Fruit fly (Drosophila melanogaster) whole organism, embryonic: ENCODE data around the gene CG31898.

Experiments used
- Atf-2 ChIP-seq: fragments of 200-800 bp; sonication (Bioruptor generic); optimal IDR thresholded peaks from 2 replicates; lab custom pipeline; 2016; ENCODE audit warnings: missing biosample characterization, missing genetic modification characterization
- CG11456 ChIP-seq: fragments of 200-800 bp; sonication (Bioruptor generic); IDR thresholded peaks from 3 replicates; pipeline ENCODE4 v1.3.6; 2022; ENCODE audit warnings: missing biosample characterization, missing genetic modification characterization
- CG13123 ChIP-seq: fragments of 200-800 bp; sonication (Bioruptor generic); optimal IDR thresholded peaks from 2 replicates; lab custom pipeline; 2016; ENCODE audit warnings: missing biosample characterization, missing genetic modification characterization
- CG13424 ChIP-seq: fragments of 200-800 bp; sonication (Bioruptor generic); optimal IDR thresholded peaks from 2 replicates; lab custom pipeline; 2019; ENCODE audit warnings: missing biosample characterization, mild to moderate bottlenecking, missing genetic modification characterization, moderate library complexity
- CG17361 ChIP-seq: fragments of 200-800 bp; sonication (Bioruptor generic); IDR thresholded peaks from 3 replicates; pipeline ENCODE4 v1.3.6; 2022; ENCODE audit warnings: missing biosample characterization, missing genetic modification characterization
- CG17385 ChIP-seq: fragments of 200-800 bp; sonication (Bioruptor generic); optimal IDR thresholded peaks from 3 replicates; lab custom pipeline; 2018; ENCODE audit warnings: missing biosample characterization, mild to moderate bottlenecking, missing genetic modification characterization
- CG2199 ChIP-seq: fragments of 200-800 bp; sonication (Bioruptor generic); IDR thresholded peaks from 3 replicates; pipeline ENCODE4 v1.3.6; 2022; ENCODE audit warnings: missing biosample characterization, missing genetic modification characterization
- CG2678 ChIP-seq: fragments of 200-800 bp; sonication (Bioruptor generic); optimal IDR thresholded peaks from 3 replicates; lab custom pipeline; 2019; ENCODE audit warnings: missing biosample characterization, mild to moderate bottlenecking, missing genetic modification characterization, moderate library complexity
- CG31224 ChIP-seq: fragments of 200-800 bp; sonication (Bioruptor generic); IDR thresholded peaks from 2 replicates; pipeline ENCODE4 v1.3.6; 2022; ENCODE audit warnings: missing biosample characterization, missing genetic modification characterization
- CG31441 ChIP-seq: fragments of 200-800 bp; sonication (Bioruptor generic); IDR thresholded peaks from 2 replicates; pipeline ENCODE4 v1.3.6; 2022; ENCODE audit warnings: missing biosample characterization, missing genetic modification characterization
- CG32532 ChIP-seq: fragments of 200-800 bp; sonication (Bioruptor generic); IDR thresholded peaks from 2 replicates; pipeline ENCODE4 v1.3.6; 2022; ENCODE audit warnings: missing biosample characterization, missing genetic modification characterization
- CG32767 ChIP-seq: fragments of 200-800 bp; sonication (Bioruptor generic); IDR thresholded peaks from 2 replicates; pipeline ENCODE4 v1.3.6; 2022; ENCODE audit warnings: missing biosample characterization, missing genetic modification characterization
- CG32772 ChIP-seq: fragments of 200-800 bp; sonication (Bioruptor generic); IDR thresholded peaks from 2 replicates; pipeline ENCODE4 v1.3.6; 2022; ENCODE audit warnings: missing biosample characterization, missing genetic modification characterization
- CG3281 ChIP-seq: fragments of 200-800 bp; sonication (Bioruptor generic); optimal IDR thresholded peaks from 3 replicates; lab custom pipeline; 2017; ENCODE audit warnings: missing biosample characterization, mild to moderate bottlenecking, missing genetic modification characterization
- CG6683 ChIP-seq: fragments of 200-800 bp; sonication (Bioruptor generic); optimal IDR thresholded peaks from 2 replicates; lab custom pipeline; 2017; ENCODE audit warnings: missing biosample characterization, mild to moderate bottlenecking, missing genetic modification characterization, missing genetic modification reagents
- CHES-1-like ChIP-seq: fragments of 200-800 bp; sonication (Bioruptor generic); optimal IDR thresholded peaks from 2 replicates; lab custom pipeline; 2016; ENCODE audit warnings: missing biosample characterization, missing genetic modification characterization
- D ChIP-seq, 2 experiments: fragments of 200-800 bp in 1 of 2; fragments of >200 bp in 1 of 2; sonication (Bioruptor generic) in 1 of 2; optimal IDR thresholded peaks; 2 replicates in 1 of 2; 3 replicates in 1 of 2; lab custom pipeline; 2017; ENCODE audit warnings: mild to moderate bottlenecking in 1 of 2, missing biosample characterization in 1 of 2, missing genetic modification characterization in 1 of 2, missing genetic modification reagents in 1 of 2
- Dip3 ChIP-seq: fragments of 200-800 bp; sonication (Bioruptor generic); optimal IDR thresholded peaks from 3 replicates; lab custom pipeline; 2016; ENCODE audit warnings: missing biosample characterization, missing genetic modification characterization
- HHEX ChIP-seq: fragments of 200-800 bp; sonication (Bioruptor generic); optimal IDR thresholded peaks from 3 replicates; lab custom pipeline; 2017; ENCODE audit warnings: missing biosample characterization, mild to moderate bottlenecking, missing genetic modification characterization, missing genetic modification reagents
- Hmx ChIP-seq: fragments of 200-800 bp; sonication (Bioruptor generic); optimal IDR thresholded peaks from 2 replicates; lab custom pipeline; 2016; ENCODE audit warnings: missing biosample characterization, missing genetic modification characterization
- Hsf ChIP-seq: fragments of 200-800 bp; sonication (Bioruptor generic); optimal IDR thresholded peaks from 3 replicates; lab custom pipeline; 2016; ENCODE audit warnings: missing biosample characterization, missing genetic modification characterization
- Max ChIP-seq: fragments of 200-800 bp; sonication (Bioruptor generic); optimal IDR thresholded peaks from 2 replicates; lab custom pipeline; 2016; ENCODE audit warnings: missing biosample characterization, mild to moderate bottlenecking, missing genetic modification characterization
- Med ChIP-seq: fragments of 200-800 bp; sonication (Bioruptor generic); peaks from one replicate; lab custom pipeline; 2016; ENCODE audit warnings: missing biosample characterization, missing genetic modification characterization, mild to moderate bottlenecking, inconsistent platforms, moderate library complexity
- Pdp1 ChIP-seq, 2 experiments: fragments of 200-800 bp; sonication (Bioruptor generic); optimal IDR thresholded peaks; 3 replicates each; lab custom pipeline; 2016; ENCODE audit warnings: missing biosample characterization in 2 of 2, missing genetic modification characterization in 2 of 2, mild to moderate bottlenecking in 1 of 2, moderate library complexity in 1 of 2
- Sox100B ChIP-seq: fragments of 200-800 bp; sonication (Bioruptor generic); optimal IDR thresholded peaks from 3 replicates; lab custom pipeline; 2018; ENCODE audit warnings: missing biosample characterization, mild to moderate bottlenecking, missing genetic modification characterization
- Ssrp ChIP-seq: fragments of 200-800 bp; sonication (Bioruptor generic); optimal IDR thresholded peaks from 2 replicates; lab custom pipeline; 2018; ENCODE audit warnings: missing biosample characterization, mild to moderate bottlenecking, missing genetic modification characterization, moderate library complexity
- Trl ChIP-seq, 3 experiments: fragments of >200 bp in 2 of 3; fragments of 200-800 bp in 1 of 3; sonication (Bioruptor generic) in 1 of 3; optimal IDR thresholded peaks; 2 replicates in 1 of 3; 3 replicates in 2 of 3; lab custom pipeline; 2016 to 2017; ENCODE audit warnings: missing biosample characterization in 1 of 3, missing genetic modification characterization in 1 of 3
- Xbp1 ChIP-seq: fragments of 200-800 bp; sonication (Bioruptor generic); optimal IDR thresholded peaks from 3 replicates; lab custom pipeline; 2016; ENCODE audit warnings: missing biosample characterization, mild to moderate bottlenecking, missing genetic modification characterization
- ara ChIP-seq: fragments of 200-800 bp; sonication (Bioruptor generic); IDR thresholded peaks from 2 replicates; pipeline ENCODE4 v1.3.6; 2022; ENCODE audit warnings: missing biosample characterization, missing genetic modification characterization
- ase ChIP-seq: fragments of 200-800 bp; sonication (Bioruptor generic); IDR thresholded peaks from 3 replicates; pipeline ENCODE4 v1.3.6; 2022; ENCODE audit warnings: missing biosample characterization, missing genetic modification characterization
- crc ChIP-seq: fragments of 200-800 bp; sonication (Bioruptor generic); optimal IDR thresholded peaks from 2 replicates; lab custom pipeline; 2016; ENCODE audit warnings: missing biosample characterization, missing genetic modification characterization
- crol ChIP-seq: fragments of 200-800 bp; sonication (Bioruptor generic); IDR thresholded peaks from 2 replicates; pipeline ENCODE4 v1.3.6; 2022; ENCODE audit warnings: missing biosample characterization, missing genetic modification characterization
- dmrt11E ChIP-seq: fragments of 200-800 bp; sonication (Bioruptor generic); optimal IDR thresholded peaks from 3 replicates; lab custom pipeline; 2018; ENCODE audit warnings: missing biosample characterization, mild to moderate bottlenecking, missing genetic modification characterization, moderate library complexity
- exex ChIP-seq: fragments of 200-800 bp; sonication (Bioruptor generic); optimal IDR thresholded peaks from 4 replicates; lab custom pipeline; 2018; ENCODE audit warnings: missing biosample characterization, mild to moderate bottlenecking, missing genetic modification characterization, moderate library complexity
- fd64A ChIP-seq: fragments of 200-800 bp; sonication (Bioruptor generic); optimal IDR thresholded peaks from 3 replicates; lab custom pipeline; 2018; ENCODE audit warnings: missing biosample characterization, mild to moderate bottlenecking, missing genetic modification characterization
- ham ChIP-seq: fragments of 200-800 bp; sonication (Bioruptor generic); IDR thresholded peaks from 2 replicates; pipeline ENCODE4 v1.3.6; 2022; ENCODE audit warnings: missing biosample characterization, missing genetic modification characterization
- ind ChIP-seq: fragments of 200-800 bp; sonication (Bioruptor generic); optimal IDR thresholded peaks from 3 replicates; lab custom pipeline; 2016; ENCODE audit warnings: missing biosample characterization, missing genetic modification characterization
- insv ChIP-seq, 2 experiments: fragments of 200-800 bp; sonication (Bioruptor generic); optimal IDR thresholded peaks; 3 replicates each; lab custom pipeline; 2016 to 2018; ENCODE audit warnings: missing biosample characterization in 2 of 2, missing genetic modification characterization in 2 of 2
- kni ChIP-seq: fragments of 200-800 bp; sonication (Bioruptor generic); optimal IDR thresholded peaks from 3 replicates; lab custom pipeline; 2017; ENCODE audit warnings: mild to moderate bottlenecking, missing biosample characterization, missing genetic modification reagents, missing genetic modification characterization
- lov ChIP-seq, 2 experiments: fragments of 200-800 bp in 1 of 2; fragments of >200 bp in 1 of 2; sonication (Bioruptor generic) in 1 of 2; IDR thresholded peaks in 1 of 2; optimal IDR thresholded peaks in 1 of 2; 2 replicates in 1 of 2; 3 replicates in 1 of 2; pipeline versions ENCODE4 v1.3.6 to Lab custom; 2017 to 2022; ENCODE audit warnings: missing biosample characterization in 1 of 2, missing genetic modification characterization in 1 of 2
- nmo ChIP-seq: fragments of 200-800 bp; sonication (Bioruptor generic); optimal IDR thresholded peaks from 2 replicates; lab custom pipeline; 2018; ENCODE audit warnings: missing biosample characterization, mild to moderate bottlenecking, missing genetic modification characterization, moderate library complexity
- org-1 ChIP-seq: fragments of 200-800 bp; sonication (Bioruptor generic); optimal IDR thresholded peaks from 2 replicates; lab custom pipeline; 2017; ENCODE audit warnings: missing biosample characterization, missing genetic modification characterization
- row ChIP-seq: fragments of 200-800 bp; sonication (Bioruptor generic); IDR thresholded peaks from 3 replicates; pipeline ENCODE4 v1.3.6; 2022; ENCODE audit warnings: missing biosample characterization, missing genetic modification characterization
- sens ChIP-seq: fragments of 200-800 bp; sonication (Bioruptor generic); peaks from one replicate; lab custom pipeline; 2016; ENCODE audit warnings: missing biosample characterization, missing genetic modification characterization
- sisA ChIP-seq: fragments of 200-800 bp; sonication (Bioruptor generic); IDR thresholded peaks from 2 replicates; pipeline ENCODE4 v1.3.6; 2022; ENCODE audit warnings: missing biosample characterization, missing genetic modification characterization
- twi ChIP-seq: fragments of 200-800 bp; optimal IDR thresholded peaks from 2 replicates; lab custom pipeline; 2019; ENCODE audit warnings: missing biosample characterization, mild to moderate bottlenecking, missing genetic modification characterization, moderate library complexity
- vfl ChIP-seq: fragments of 200-800 bp; sonication (Bioruptor generic); optimal IDR thresholded peaks from 2 replicates; lab custom pipeline; 2016; ENCODE audit warnings: missing biosample characterization, missing genetic modification characterization

The CG31898 gene

DNA sequence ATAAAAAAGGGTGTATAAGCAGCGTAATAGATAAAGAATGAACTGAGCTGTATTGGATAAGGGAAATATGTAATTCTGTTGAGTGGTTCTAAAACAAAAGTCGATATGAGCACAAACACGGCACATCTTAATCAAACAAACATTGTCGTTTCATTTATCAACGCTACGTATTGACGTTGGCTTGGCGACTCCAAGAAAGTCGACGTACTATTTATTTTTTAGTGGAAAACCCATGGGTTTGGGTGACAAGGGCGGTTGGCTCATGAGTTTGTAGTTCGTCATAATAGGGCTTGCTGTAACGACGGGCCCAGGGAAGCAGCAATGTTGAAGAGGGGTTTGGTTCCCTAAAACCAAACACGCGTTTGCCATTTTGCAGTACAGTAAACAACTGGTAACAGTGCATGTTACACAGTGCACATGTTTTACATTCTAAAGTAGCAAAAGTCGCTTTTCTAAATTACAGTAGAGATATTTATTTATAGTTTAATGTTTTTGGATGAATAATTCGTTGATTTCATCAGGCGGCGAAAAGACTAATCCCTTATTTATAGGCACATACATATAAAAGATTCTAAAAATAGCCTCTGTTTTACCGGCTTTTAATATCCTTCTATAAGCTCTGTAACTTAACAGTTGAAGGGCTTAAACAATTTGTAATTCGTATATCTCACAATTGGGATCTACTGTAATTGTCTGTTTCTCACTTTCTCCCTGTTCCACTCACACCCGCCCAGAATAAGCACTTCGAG lies 38.8 kb upstream of the CG31898 start (continued):
- TF ChIP-seq insv (GFP tag; optimal IDR thresholded peaks at IDR 0.05; lab: Kevin White, UChicago), result no peak
- TF ChIP-seq vfl, result no peak
- peak; percentile 21 for TF ChIP-seq Hsf (GFP tag; lab: Kevin White, UChicago)
- peak; percentile 46 for TF ChIP-seq kni (GFP tag; lab: Kevin White, UChicago)
- TF ChIP-seq CG3281 (GFP tag; lab: Kevin White, UChicago), result peak; percentile 39
- TF ChIP-seq Trl (optimal IDR thresholded peaks at IDR 0.05; lab: Kevin White, UChicago), result no peak
- TF ChIP-seq Trl (GFP tag; optimal IDR thresholded peaks at IDR 0.05; lab: Kevin White, UChicago), result no peak
- TF ChIP-seq ase (GFP tag; lab: Robert Waterston, UW), result 0 out of 3 replicates have a peak, but pooled peaks have one; percentile 14
- TF ChIP-seq D (optimal IDR thresholded peaks at IDR 0.05; lab: Kevin White, UChicago), result no peak
- TF ChIP-seq D (GFP tag; optimal IDR thresholded peaks at IDR 0.05; lab: Kevin White, UChicago), result peak; percentile 46
- TF ChIP-seq org-1 (GFP tag; lab: Kevin White, UChicago), result peak; percentile 6
- TF ChIP-seq Hmx (GFP tag; lab: Kevin White, UChicago), result peak; percentile 19
- no peak for TF ChIP-seq CG32772 (GFP tag; lab: Robert Waterston, UW)
- peak; percentile 10 for TF ChIP-seq Atf-2 (GFP tag; lab: Kevin White, UChicago)
- TF ChIP-seq nmo (GFP tag; lab: Kevin White, UChicago), result peak; percentile 46
- TF ChIP-seq CG13123, result no peak
- TF ChIP-seq Xbp1 (GFP tag; lab: Kevin White, UChicago), result peak; percentile 23
- TF ChIP-seq crol (GFP tag; lab: Robert Waterston, UW), result no peak
- TF ChIP-seq fd64A (GFP tag; lab: Kevin White, UChicago), result peak; percentile 62
- peak; percentile 52 for TF ChIP-seq CG2678 (tag; lab: Kevin White, UChicago)
- TF ChIP-seq Pdp1 (GFP tag; optimal IDR thresholded peaks at IDR 0.05; lab: Kevin White, UChicago), result peak in 1 of 2 experiments; percentile 11
- TF ChIP-seq CG32532 (GFP tag; lab: Robert Waterston, UW), result peak; percentile 28; the same call in 1 of the 2 replicates
- peak; percentile 16 for TF ChIP-seq CG13424
- TF ChIP-seq Ssrp, result peak; percentile 17
- peak; percentile 26 for TF ChIP-seq Dip3 (GFP tag; lab: Kevin White, UChicago)
- TF ChIP-seq ara (GFP tag; lab: Robert Waterston, UW), result no peak
- peak; percentile 4 for TF ChIP-seq crc (GFP tag; lab: Kevin White, UChicago)
- peak; percentile 77 for TF ChIP-seq Med
- peak; percentile 35; the same call in 2 of the 3 replicates for TF ChIP-seq CG17361 (GFP tag; lab: Robert Waterston, UW)
- peak; percentile 44; the same call in 1 of the 2 replicates for TF ChIP-seq sisA
- TF ChIP-seq exex (tag; lab: Kevin White, UChicago), result peak; percentile 8
- peak; percentile 10 for TF ChIP-seq CHES-1-like (GFP tag; lab: Kevin White, UChicago)
- TF ChIP-seq sens (GFP tag; lab: Kevin White, UChicago), result peak; percentile 82
- no peak for TF ChIP-seq lov (optimal IDR thresholded peaks at IDR 0.05; lab: Kevin White, UChicago)
- no peak for TF ChIP-seq lov (GFP tag; IDR thresholded peaks at IDR 0.05; lab: Robert Waterston, UW)
- no peak for TF ChIP-seq CG6683
- no peak for TF ChIP-seq HHEX (GFP tag; lab: Kevin White, UChicago)
- TF ChIP-seq CG31224 (GFP tag; lab: Robert Waterston, UW), result peak; percentile 46; the same call in 1 of the 2 replicates
- TF ChIP-seq CG11456 (GFP tag; lab: Robert Waterston, UW), result peak; percentile 35; the same call in 1 of the 3 replicates
- TF ChIP-seq Sox100B (GFP tag; lab: Kevin White, UChicago), result peak; percentile 10
- 0 out of 2 replicates have a peak, but pooled peaks have one; percentile 20 for TF ChIP-seq CG31441 (GFP tag; lab: Robert Waterston, UW)
- peak; percentile 13 for TF ChIP-seq dmrt11E
- TF ChIP-seq CG32767, result no peak
- TF ChIP-seq CG17385 (GFP tag; lab: Kevin White, UChicago), result peak; percentile 10
- peak; percentile 38; the same call in 1 of the 3 replicates for TF ChIP-seq CG2199
- peak; percentile 6 for TF ChIP-seq Max (GFP tag; lab: Kevin White, UChicago)
- peak; percentile 41; the same call in 2 of the 3 replicates for TF ChIP-seq row (GFP tag; lab: Robert Waterston, UW)
- peak; percentile 2 for TF ChIP-seq ind (GFP tag; lab: Kevin White, UChicago)
- TF ChIP-seq ham (GFP tag; lab: Robert Waterston, UW), result no peak
- no peak for TF ChIP-seq twi (tag; lab: Kevin White, UChicago)
